Fruit fly (Drosophila melanogaster) whole organism, embryonic: ENCODE data around the gene CG16779.

Source experiments
- Ada2b ChIP-seq: fragments of 200-800 bp; sonication (Bioruptor generic); IDR thresholded peaks from 2 replicates; pipeline ENCODE4 v1.3.6; 2022; ENCODE audit warnings: missing biosample characterization, missing genetic modification characterization
- Bteb2 ChIP-seq: fragments of 200-800 bp; sonication (Bioruptor generic); optimal IDR thresholded peaks from 2 replicates; lab custom pipeline; 2016; ENCODE audit warnings: missing biosample characterization, missing genetic modification characterization
- C15 ChIP-seq: fragments of 200-800 bp; sonication (Bioruptor generic); IDR thresholded peaks from 3 replicates; pipeline ENCODE4 v1.3.6; 2022; ENCODE audit warnings: missing biosample characterization, missing genetic modification characterization
- CG10147 ChIP-seq: fragments of 200-800 bp; sonication (Bioruptor generic); optimal IDR thresholded peaks from 2 replicates; lab custom pipeline; 2019; ENCODE audit warnings: missing biosample characterization, mild to moderate bottlenecking, missing genetic modification characterization, moderate library complexity
- CG10979 ChIP-seq: fragments of 200-800 bp; sonication (Bioruptor generic); optimal IDR thresholded peaks from 2 replicates; lab custom pipeline; 2018; ENCODE audit warnings: missing biosample characterization, mild to moderate bottlenecking, missing genetic modification characterization, moderate library complexity
- CG11504 ChIP-seq: fragments of 200-800 bp; sonication (Bioruptor generic); optimal IDR thresholded peaks from 3 replicates; lab custom pipeline; 2019; ENCODE audit warnings: missing biosample characterization, mild to moderate bottlenecking, missing genetic modification characterization, moderate library complexity
- CG12769 ChIP-seq: fragments of 200-800 bp; sonication (Bioruptor generic); optimal IDR thresholded peaks from 2 replicates; lab custom pipeline; 2019; ENCODE audit warnings: missing biosample characterization, mild to moderate bottlenecking, missing genetic modification characterization, moderate library complexity
- CG14965 ChIP-seq: fragments of 200-800 bp; sonication (Bioruptor generic); optimal IDR thresholded peaks from 2 replicates; lab custom pipeline; 2016; ENCODE audit warnings: missing biosample characterization, missing genetic modification characterization, borderline replicate concordance
- CG15073 ChIP-seq: fragments of 200-800 bp; sonication (Bioruptor generic); optimal IDR thresholded peaks from 2 replicates; lab custom pipeline; 2016; ENCODE audit warnings: missing biosample characterization, missing genetic modification characterization
- CG1832 ChIP-seq: fragments of 200-800 bp; sonication (Bioruptor generic); optimal IDR thresholded peaks from 2 replicates; lab custom pipeline; 2017; ENCODE audit warnings: missing biosample characterization, mild to moderate bottlenecking, missing genetic modification characterization, inconsistent platforms
- CG2875 ChIP-seq: fragments of 200-800 bp; sonication (Bioruptor generic); optimal IDR thresholded peaks from 2 replicates; lab custom pipeline; 2017; ENCODE audit warnings: missing biosample characterization, mild to moderate bottlenecking, missing genetic modification characterization, missing genetic modification reagents
- CG3065 ChIP-seq: fragments of 200-800 bp; sonication (Bioruptor generic); optimal IDR thresholded peaks from 2 replicates; lab custom pipeline; 2016; ENCODE audit warnings: missing biosample characterization, missing genetic modification characterization
- CG31365 ChIP-seq: fragments of 200-800 bp; sonication (Bioruptor generic); optimal IDR thresholded peaks from 2 replicates; lab custom pipeline; 2018; ENCODE audit warnings: missing biosample characterization, mild to moderate bottlenecking, missing genetic modification characterization
- CG31441 ChIP-seq: fragments of 200-800 bp; sonication (Bioruptor generic); IDR thresholded peaks from 2 replicates; pipeline ENCODE4 v1.3.6; 2022; ENCODE audit warnings: missing biosample characterization, missing genetic modification characterization
- CG3281 ChIP-seq: fragments of 200-800 bp; sonication (Bioruptor generic); optimal IDR thresholded peaks from 3 replicates; lab custom pipeline; 2017; ENCODE audit warnings: missing biosample characterization, mild to moderate bottlenecking, missing genetic modification characterization
- CG33213 ChIP-seq: fragments of 200-800 bp; sonication (Bioruptor generic); optimal IDR thresholded peaks from 3 replicates; lab custom pipeline; 2016; ENCODE audit warnings: missing biosample characterization, missing genetic modification characterization
- CG34224 ChIP-seq: fragments of 200-800 bp; sonication (Bioruptor generic); IDR thresholded peaks from 3 replicates; pipeline ENCODE4 v1.3.6; 2022; ENCODE audit warnings: missing biosample characterization, missing genetic modification characterization; ENCODE audit not compliant: partially characterized antibody
- CG34422 ChIP-seq: fragments of 200-800 bp; sonication (Bioruptor generic); IDR thresholded peaks from 3 replicates; pipeline ENCODE4 v1.3.6; 2022; ENCODE audit warnings: missing biosample characterization, missing genetic modification characterization
- CG4730 ChIP-seq: fragments of 200-800 bp; sonication (Bioruptor generic); IDR thresholded peaks from 2 replicates; pipeline ENCODE4 v1.3.6; 2022; ENCODE audit warnings: missing biosample characterization, missing genetic modification characterization
- CG7271 ChIP-seq: fragments of 200-800 bp; sonication (Bioruptor generic); optimal IDR thresholded peaks from 2 replicates; lab custom pipeline; 2018; ENCODE audit warnings: missing biosample characterization, mild to moderate bottlenecking, missing genetic modification characterization, moderate library complexity
- CG7357 ChIP-seq: fragments of 200-800 bp; sonication (Bioruptor generic); IDR thresholded peaks from 3 replicates; pipeline ENCODE4 v1.3.6; 2022; ENCODE audit warnings: missing biosample characterization, missing genetic modification characterization
- CG7839 ChIP-seq: fragments of 200-800 bp; sonication (Bioruptor generic); optimal IDR thresholded peaks from 3 replicates; lab custom pipeline; 2018; ENCODE audit warnings: missing biosample characterization, mild to moderate bottlenecking, missing genetic modification characterization, moderate library complexity
- CG8924 ChIP-seq: fragments of 200-800 bp; optimal IDR thresholded peaks from 3 replicates; lab custom pipeline; 2019; ENCODE audit warnings: missing biosample characterization, mild to moderate bottlenecking, missing genetic modification characterization, moderate library complexity
- CTCF ChIP-seq: fragments of 200-800 bp; sonication (Bioruptor generic); optimal IDR thresholded peaks from 2 replicates; lab custom pipeline; 2017; ENCODE audit warnings: missing biosample characterization, mild to moderate bottlenecking, missing genetic modification characterization, moderate library complexity
- Chrac-16 ChIP-seq: fragments of 200-800 bp; sonication (Bioruptor generic); optimal IDR thresholded peaks from 3 replicates; lab custom pipeline; 2016; ENCODE audit warnings: missing biosample characterization, missing genetic modification characterization
- HLH54F ChIP-seq: fragments of 200-800 bp; sonication (Bioruptor generic); optimal IDR thresholded peaks from 3 replicates; lab custom pipeline; 2016; ENCODE audit warnings: missing biosample characterization, missing genetic modification characterization
- Hmr ChIP-seq: fragments of 200-800 bp; sonication (Bioruptor generic); optimal IDR thresholded peaks from 3 replicates; lab custom pipeline; 2017; ENCODE audit warnings: mild to moderate bottlenecking, missing biosample characterization, missing genetic modification reagents, missing genetic modification characterization
- Hmx ChIP-seq: fragments of 200-800 bp; sonication (Bioruptor generic); optimal IDR thresholded peaks from 2 replicates; lab custom pipeline; 2016; ENCODE audit warnings: missing biosample characterization, missing genetic modification characterization
- NK7.1 ChIP-seq: fragments of 200-800 bp; sonication (Bioruptor generic); optimal IDR thresholded peaks from 3 replicates; lab custom pipeline; 2016; ENCODE audit warnings: missing biosample characterization, missing genetic modification characterization
- Pdp1 ChIP-seq, 2 experiments: fragments of 200-800 bp; sonication (Bioruptor generic); optimal IDR thresholded peaks; 3 replicates each; lab custom pipeline; 2016; ENCODE audit warnings: missing biosample characterization in 2 of 2, missing genetic modification characterization in 2 of 2, mild to moderate bottlenecking in 1 of 2, moderate library complexity in 1 of 2
- Ravus ChIP-seq: fragments of 200-800 bp; sonication (Bioruptor generic); IDR thresholded peaks from 2 replicates; pipeline ENCODE4 v1.3.6; 2022; ENCODE audit warnings: missing biosample characterization, missing genetic modification characterization
- Tbp ChIP-seq: fragments of >200 bp; optimal IDR thresholded peaks from 2 replicates; lab custom pipeline; 2018; ENCODE audit warnings: missing biosample characterization, missing genetic modification characterization
- ab ChIP-seq: fragments of 200-800 bp; sonication (Bioruptor generic); optimal IDR thresholded peaks from 2 replicates; lab custom pipeline; 2016; ENCODE audit warnings: missing biosample characterization, missing genetic modification characterization
- ap ChIP-seq: fragments of 200-800 bp; sonication (Bioruptor generic); IDR thresholded peaks from 2 replicates; pipeline ENCODE4 v1.3.6; 2022; ENCODE audit warnings: missing biosample characterization, missing genetic modification characterization
- cato ChIP-seq: fragments of 200-800 bp; sonication (Bioruptor generic); optimal IDR thresholded peaks from 2 replicates; lab custom pipeline; 2016; ENCODE audit warnings: missing biosample characterization, missing genetic modification characterization, borderline replicate concordance
- chn ChIP-seq: fragments of 200-800 bp; sonication (Bioruptor generic); optimal IDR thresholded peaks from 2 replicates; lab custom pipeline; 2016; ENCODE audit warnings: missing biosample characterization, missing genetic modification characterization
- cwo ChIP-seq: fragments of 200-800 bp; sonication (Bioruptor generic); optimal IDR thresholded peaks from 3 replicates; lab custom pipeline; 2017; ENCODE audit warnings: missing biosample characterization, missing genetic modification characterization, mild to moderate bottlenecking, moderate library complexity, missing genetic modification reagents
- dmrt11E ChIP-seq: fragments of 200-800 bp; sonication (Bioruptor generic); optimal IDR thresholded peaks from 3 replicates; lab custom pipeline; 2018; ENCODE audit warnings: missing biosample characterization, mild to moderate bottlenecking, missing genetic modification characterization, moderate library complexity
- jigr1 ChIP-seq: fragments of 200-800 bp; sonication (Bioruptor generic); IDR thresholded peaks from 3 replicates; pipeline ENCODE4 v1.3.6; 2022; ENCODE audit warnings: missing biosample characterization, missing genetic modification characterization
- kay ChIP-seq: fragments of 200-800 bp; sonication (Bioruptor generic); optimal IDR thresholded peaks from 2 replicates; lab custom pipeline; 2016; ENCODE audit warnings: missing biosample characterization, missing genetic modification characterization
- kni ChIP-seq: fragments of 200-800 bp; sonication (Bioruptor generic); optimal IDR thresholded peaks from 3 replicates; lab custom pipeline; 2017; ENCODE audit warnings: mild to moderate bottlenecking, missing biosample characterization, missing genetic modification reagents, missing genetic modification characterization
- sens ChIP-seq: fragments of 200-800 bp; sonication (Bioruptor generic); peaks from one replicate; lab custom pipeline; 2016; ENCODE audit warnings: missing biosample characterization, missing genetic modification characterization
- sens-2 ChIP-seq: fragments of 200-800 bp; sonication (Bioruptor generic); IDR thresholded peaks from 2 replicates; pipeline ENCODE4 v1.3.6; 2022; ENCODE audit warnings: missing biosample characterization, missing genetic modification characterization
- sug ChIP-seq: fragments of 200-800 bp; optimal IDR thresholded peaks from 2 replicates; lab custom pipeline; 2019; ENCODE audit warnings: missing biosample characterization, mild to moderate bottlenecking, missing genetic modification characterization, moderate library complexity
- tgo ChIP-seq: fragments of 200-800 bp; sonication (Bioruptor generic); IDR thresholded peaks from 3 replicates; pipeline ENCODE4 v1.3.6; 2022; ENCODE audit warnings: missing biosample characterization, missing genetic modification characterization
- twi ChIP-seq: fragments of 200-800 bp; optimal IDR thresholded peaks from 2 replicates; lab custom pipeline; 2019; ENCODE audit warnings: missing biosample characterization, mild to moderate bottlenecking, missing genetic modification characterization, moderate library complexity
- usp ChIP-seq: fragments of >200 bp; optimal IDR thresholded peaks from 2 replicates; lab custom pipeline; 2017; ENCODE audit warnings: missing biosample characterization, missing genetic modification characterization
- vfl ChIP-seq: fragments of 200-800 bp; sonication (Bioruptor generic); optimal IDR thresholded peaks from 2 replicates; lab custom pipeline; 2016; ENCODE audit warnings: missing biosample characterization, missing genetic modification characterization
- vnd ChIP-seq: fragments of 200-800 bp; sonication (Bioruptor generic); IDR thresholded peaks from 3 replicates; pipeline ENCODE4 v1.3.6; 2022; ENCODE audit warnings: missing biosample characterization, missing genetic modification characterization; ENCODE audit not compliant: partially characterized antibody
- zen2 ChIP-seq: fragments of 200-800 bp; sonication (Bioruptor generic); IDR thresholded peaks from 3 replicates; pipeline ENCODE4 v1.3.6; 2022; ENCODE audit warnings: missing biosample characterization, missing genetic modification characterization; ENCODE audit not compliant: partially characterized antibody
- zf30C ChIP-seq: fragments of 200-800 bp; sonication (Bioruptor generic); optimal IDR thresholded peaks from 3 replicates; lab custom pipeline; 2018; ENCODE audit warnings: missing biosample characterization, mild to moderate bottlenecking, missing genetic modification characterization
- zfh1 ChIP-seq: fragments of 200-800 bp; sonication (Bioruptor generic); IDR thresholded peaks from 3 replicates; pipeline ENCODE4 v1.3.6; 2022; ENCODE audit warnings: missing biosample characterization, missing genetic modification characterization

The CG16779 gene

DNA sequence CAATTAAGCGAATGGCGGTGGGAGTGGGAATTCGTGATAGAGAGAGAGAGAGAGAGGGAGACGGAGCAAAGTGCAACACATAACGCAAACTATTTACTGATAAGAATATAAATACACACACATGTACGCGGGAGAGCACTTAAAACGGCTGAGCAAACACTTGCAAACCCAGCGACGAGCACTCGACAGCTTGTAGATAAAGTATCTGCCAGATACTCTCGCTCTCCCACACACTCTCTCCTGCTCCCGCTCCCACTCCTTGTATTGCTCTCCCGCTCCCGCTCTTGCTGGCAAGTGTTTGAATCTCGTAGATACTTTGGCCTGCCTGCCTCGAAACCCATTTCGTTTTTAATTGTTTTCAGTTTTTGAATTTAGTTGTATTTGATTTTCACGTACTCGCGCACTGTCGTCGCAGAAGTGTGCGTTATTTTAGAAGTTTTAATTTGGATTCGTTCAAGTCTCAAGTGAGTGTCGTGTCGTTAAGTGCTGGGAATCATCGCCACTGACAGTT, 65.2 kb downstream of the CG16779 start (continued):
- TF ChIP-seq CG3281 (GFP tag; lab: Kevin White, UChicago) (peak; percentile 48), NK7.1 (GFP tag; lab: Kevin White, UChicago) (no peak), jigr1 (GFP tag; lab: Robert Waterston, UW) (no peak), CG2875 (GFP tag; lab: Kevin White, UChicago) (peak; percentile 49), Hmx (GFP tag; lab: Kevin White, UChicago) (no peak), HLH54F (GFP tag; lab: Kevin White, UChicago) (no peak), twi (tag; lab: Kevin White, UChicago) (peak; percentile 38), kni (GFP tag; lab: Kevin White, UChicago) (peak; percentile 87), Ravus (GFP tag; lab: Robert Waterston, UW) (no peak), C15 (GFP tag; lab: Robert Waterston, UW) (no peak), CG7357 (no peak), kay (GFP tag; lab: Kevin White, UChicago) (no peak), CG7271 (tag; lab: Kevin White, UChicago) (no peak), Chrac-16 (GFP tag; lab: Kevin White, UChicago) (no peak), Tbp (GFP tag; lab: Kevin White, UChicago) (no peak), zfh1 (GFP tag; lab: Robert Waterston, UW) (no peak), CG14965 (GFP tag; lab: Kevin White, UChicago) (no peak), vnd (0 out of 3 replicates have a peak, but pooled peaks have one; percentile 33), Pdp1 (GFP tag; optimal IDR thresholded peaks at IDR 0.05; lab: Kevin White, UChicago) (peak in 1 of 2 experiments; percentile 68), CG31365 (tag; lab: Kevin White, UChicago) (peak; percentile 47), Ada2b (GFP tag; lab: Robert Waterston, UW) (no peak), CG15073 (GFP tag; lab: Kevin White, UChicago) (no peak), CG1832 (GFP tag; lab: Kevin White, UChicago) (peak; percentile 70), sug (tag; lab: Kevin White, UChicago) (peak; percentile 39), Hmr (GFP tag; lab: Kevin White, UChicago) (peak; percentile 42), CG34224 (GFP tag; lab: Robert Waterston, UW) (peak; percentile 72; the same call in 2 of the 3 replicates), CTCF (GFP tag; lab: Kevin White, UChicago) (peak; percentile 1), ap (GFP tag; lab: Robert Waterston, UW) (no peak), chn (GFP tag; lab: Kevin White, UChicago) (peak; percentile 9), CG12769 (tag; lab: Kevin White, UChicago) (peak; percentile 94), Bteb2 (GFP tag; lab: Kevin White, UChicago) (no peak), dmrt11E (tag; lab: Kevin White, UChicago) (no peak), zen2 (GFP tag; lab: Robert Waterston, UW) (peak; percentile 47), CG4730 (no peak), sens (GFP tag; lab: Kevin White, UChicago) (peak; percentile 79), CG34422 (GFP tag; lab: Robert Waterston, UW) (no peak), tgo (GFP tag; lab: Robert Waterston, UW) (no peak), usp (GFP tag; lab: Kevin White, UChicago) (no peak), zf30C (peak; percentile 2), CG11504 (tag; lab: Kevin White, UChicago) (peak; percentile 27), cato (GFP tag; lab: Kevin White, UChicago) (no peak), sens-2 (GFP tag; lab: Robert Waterston, UW) (no peak), CG31441 (GFP tag; lab: Robert Waterston, UW) (no peak), cwo (GFP tag; lab: Kevin White, UChicago) (peak; percentile 23), CG3065 (GFP tag; lab: Kevin White, UChicago) (no peak), CG10147 (GFP tag; lab: Kevin White, UChicago) (no peak), CG10979 (tag; lab: Kevin White, UChicago) (no peak), CG7839 (tag; lab: Kevin White, UChicago) (peak; percentile 3), CG33213 (GFP tag; lab: Kevin White, UChicago) (no peak), vfl (GFP tag; lab: Kevin White, UChicago) (no peak), CG8924 (tag; lab: Kevin White, UChicago) (peak; percentile 14), ab (GFP tag; lab: Kevin White, UChicago) (no peak)
